Fruit fly (Drosophila melanogaster) whole organism, wandering third instar larva: ENCODE results near the gene Mip.
A peak's percentile ranks its signal among the peaks of the same experiment; 100 is the strongest.

ENCODE experiments used
- Abd-B ChIP-seq: fragments of >200 bp; optimal IDR thresholded peaks from 2 replicates; lab custom pipeline; 2017; ENCODE audit warnings: missing biosample characterization, missing genetic modification characterization
- CG32264 ChIP-seq: fragments of 200-800 bp; sonication (Bioruptor generic); optimal IDR thresholded peaks from 2 replicates; lab custom pipeline; 2016; ENCODE audit warnings: missing biosample characterization, missing genetic modification characterization
- CG9705 ChIP-seq: fragments of 200-800 bp; sonication (Bioruptor generic); optimal IDR thresholded peaks from 2 replicates; lab custom pipeline; 2018; ENCODE audit warnings: missing biosample characterization, mild to moderate bottlenecking, missing genetic modification characterization
- CrebA ChIP-seq: fragments of 200-800 bp; sonication (Bioruptor generic); optimal IDR thresholded peaks from 2 replicates; lab custom pipeline; 2016; ENCODE audit warnings: missing biosample characterization, mild to moderate bottlenecking, missing genetic modification characterization, borderline replicate concordance
- Dfd ChIP-seq: fragments of >200 bp; optimal IDR thresholded peaks from 2 replicates; lab custom pipeline; 2017; ENCODE audit warnings: missing biosample characterization, missing genetic modification characterization
- Dif ChIP-seq: fragments of 200-275, 200-300 bp; sonication (Bioruptor generic); optimal IDR thresholded peaks from 2 replicates; lab custom pipeline; 2018; ENCODE audit warnings: missing biosample characterization, missing genetic modification characterization; ENCODE audit not compliant: partially characterized antibody
- GATAd ChIP-seq: sonication (Bioruptor generic); optimal IDR thresholded peaks from 2 replicates; lab custom pipeline; 2016; ENCODE audit warnings: missing biosample characterization, missing genetic modification characterization
- Hr83 ChIP-seq: fragments of 200-300 bp; sonication (Bioruptor generic); optimal IDR thresholded peaks from 2 replicates; lab custom pipeline; 2016; ENCODE audit warnings: missing biosample characterization, mild to moderate bottlenecking, missing genetic modification characterization, moderate library complexity; ENCODE audit not compliant: poor library complexity, severe bottlenecking
- Jra ChIP-seq: sonication (Bioruptor generic); optimal IDR thresholded peaks from 2 replicates; lab custom pipeline; 2016; ENCODE audit warnings: missing biosample characterization, missing genetic modification characterization
- Mio ChIP-seq: sonication (Bioruptor generic); optimal IDR thresholded peaks from 2 replicates; lab custom pipeline; 2016; ENCODE audit warnings: missing biosample characterization, missing genetic modification characterization
- Myc ChIP-seq: fragments of >200 bp; optimal IDR thresholded peaks from 2 replicates; lab custom pipeline; 2017
- N ChIP-seq: fragments of >200 bp; optimal IDR thresholded peaks from 2 replicates; lab custom pipeline; 2018; ENCODE audit warnings: missing biosample characterization, missing external identifiers, missing genetic modification characterization
- OdsH ChIP-seq: fragments of 200-800 bp; sonication (Bioruptor generic); optimal IDR thresholded peaks from 2 replicates; lab custom pipeline; 2016; ENCODE audit warnings: missing biosample characterization, mild to moderate bottlenecking, missing genetic modification characterization
- Vsx2 ChIP-seq: fragments of 200-300, 225-300 bp; sonication (Bioruptor generic); optimal IDR thresholded peaks from 2 replicates; lab custom pipeline; 2018; ENCODE audit warnings: missing biosample characterization, missing genetic modification characterization; ENCODE audit not compliant: partially characterized antibody
- br ChIP-seq: fragments of 200-800 bp; sonication (Bioruptor generic); optimal IDR thresholded peaks from 2 replicates; lab custom pipeline; 2016; ENCODE audit warnings: missing biosample characterization, missing genetic modification characterization
- brk ChIP-seq: fragments of 200-800 bp; sonication (Bioruptor generic); optimal IDR thresholded peaks from 2 replicates; lab custom pipeline; 2016; ENCODE audit warnings: missing biosample characterization, mild to moderate bottlenecking, missing genetic modification characterization
- dl ChIP-seq, 2 experiments: fragments of 175-275, 200-275 bp in 1 of 2; fragments of 200-275 bp in 1 of 2; sonication (Bioruptor generic); optimal IDR thresholded peaks; lab custom pipeline; 2018; ENCODE audit warnings: mild to moderate bottlenecking in 2 of 2, missing biosample characterization in 2 of 2, missing genetic modification characterization in 2 of 2, moderate library complexity in 2 of 2; ENCODE audit not compliant: partially characterized antibody in 2 of 2, insufficient read depth in 1 of 2
- fru ChIP-seq: fragments of 200-800 bp; sonication (Bioruptor generic); optimal IDR thresholded peaks from 3 replicates; lab custom pipeline; 2016; ENCODE audit warnings: missing biosample characterization, mild to moderate bottlenecking, missing genetic modification characterization
- h ChIP-seq: fragments of 200-800 bp; sonication (Bioruptor generic); optimal IDR thresholded peaks from 3 replicates; lab custom pipeline; 2016; ENCODE audit warnings: missing biosample characterization, mild to moderate bottlenecking, missing genetic modification characterization
- pan ChIP-seq: fragments of >200 bp; optimal IDR thresholded peaks from 2 replicates; lab custom pipeline; 2017
- psq ChIP-seq: fragments of 200-800 bp; sonication (Bioruptor generic); optimal IDR thresholded peaks from 3 replicates; lab custom pipeline; 2017; ENCODE audit warnings: missing biosample characterization, mild to moderate bottlenecking, missing genetic modification characterization, moderate library complexity
- rgr ChIP-seq: fragments of 200-800 bp; sonication (Bioruptor generic); optimal IDR thresholded peaks from 3 replicates; lab custom pipeline; 2016; ENCODE audit warnings: missing biosample characterization, mild to moderate bottlenecking, missing genetic modification characterization
- sage ChIP-seq: fragments of 200-800 bp; sonication (Bioruptor generic); optimal IDR thresholded peaks from 2 replicates; lab custom pipeline; 2016; ENCODE audit warnings: missing biosample characterization, mild to moderate bottlenecking, missing genetic modification characterization
- sv ChIP-seq: fragments of 200-800 bp; sonication (Bioruptor generic); optimal IDR thresholded peaks from 3 replicates; lab custom pipeline; 2016; ENCODE audit warnings: missing biosample characterization, missing genetic modification characterization
- tai ChIP-seq: sonication (Bioruptor generic); optimal IDR thresholded peaks from 2 replicates; lab custom pipeline; 2016; ENCODE audit warnings: missing biosample characterization, missing genetic modification characterization
- usp ChIP-seq: fragments of >200 bp; optimal IDR thresholded peaks from 2 replicates; lab custom pipeline; 2017; ENCODE audit warnings: missing biosample characterization, missing genetic modification characterization
- woc ChIP-seq: sonication (Bioruptor generic); optimal IDR thresholded peaks from 2 replicates; lab custom pipeline; 2016; ENCODE audit warnings: missing biosample characterization, mild to moderate bottlenecking, missing genetic modification characterization

The Mip gene

DNA sequence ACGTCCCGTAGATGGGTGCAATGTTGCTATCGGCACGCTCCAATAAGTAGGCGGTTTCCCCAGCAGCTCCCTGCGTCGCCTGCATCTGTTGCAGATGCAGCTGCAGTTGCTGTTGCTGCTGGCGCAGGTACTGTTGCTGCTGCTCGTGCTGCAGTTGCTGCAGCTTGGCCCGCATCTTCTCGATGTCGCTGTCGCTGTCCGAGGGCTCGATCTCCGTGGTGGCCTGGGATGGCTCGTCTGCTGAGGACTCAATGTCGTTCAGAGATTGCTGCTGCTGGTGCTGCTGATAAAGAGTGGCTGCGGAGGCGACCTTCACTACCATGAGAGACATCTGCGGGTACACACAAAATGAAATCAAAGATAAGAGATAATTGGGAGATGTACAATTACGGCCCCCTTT lies 32.5 kb upstream of the Mip start:
- no peak for TF ChIP-seq sage (GFP tag; lab: Kevin White, UChicago)
- TF ChIP-seq dl (GFP tag; optimal IDR thresholded peaks at IDR 0.05; lab: Kevin White, UChicago; ENCODE audit: insufficient read depth in 1 of 2, partially characterized antibody in 2 of 2) = no peak
- no peak for TF ChIP-seq OdsH (GFP tag; lab: Kevin White, UChicago)
- TF ChIP-seq Dif (GFP tag; lab: Kevin White, UChicago) = no peak
- no peak for TF ChIP-seq Myc (lab: Kevin White, UChicago)
- no peak for TF ChIP-seq brk (GFP tag; lab: Kevin White, UChicago)
- no peak for TF ChIP-seq GATAd (GFP tag; lab: Kevin White, UChicago)
- TF ChIP-seq Vsx2 (GFP tag; lab: Kevin White, UChicago) = no peak
- TF ChIP-seq Abd-B = no peak
- no peak for TF ChIP-seq woc (GFP tag; lab: Kevin White, UChicago)
- no peak for TF ChIP-seq br (GFP tag; lab: Kevin White, UChicago)
- no peak for TF ChIP-seq sv (GFP tag; lab: Kevin White, UChicago)
- TF ChIP-seq rgr (GFP tag; lab: Kevin White, UChicago) = no peak
- no peak for TF ChIP-seq Mio (GFP tag; lab: Kevin White, UChicago)
- no peak for TF ChIP-seq CG9705 (GFP tag; lab: Kevin White, UChicago)

DNA sequence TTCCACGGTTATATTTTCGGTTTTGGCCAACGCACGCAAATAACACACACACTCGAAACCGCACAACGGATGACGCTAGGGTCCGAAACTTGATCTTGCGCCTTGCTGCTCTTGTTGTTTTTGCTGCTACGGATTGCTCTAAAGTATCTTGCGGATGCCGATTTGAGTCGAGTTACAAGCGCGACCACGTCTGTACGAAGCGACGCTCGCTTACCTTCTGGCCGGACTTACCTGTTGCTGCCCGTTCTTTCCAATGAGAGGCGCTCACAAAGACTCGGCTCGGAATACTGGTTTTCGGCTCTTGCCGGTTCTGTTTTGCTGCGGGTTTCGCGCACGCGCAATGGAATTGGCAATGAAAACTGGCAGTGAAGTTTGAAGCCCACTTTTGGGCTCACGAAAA lies 29.8 kb upstream of the Mip start, which contains the start of gene Cad74A:
Cad74A (minus strand) TSS at position 220 of the 400 bp plus-strand sequence.
- TF ChIP-seq Dif (GFP tag; lab: Kevin White, UChicago) = peak; percentile 53
- no peak for TF ChIP-seq CrebA (GFP tag; lab: Kevin White, UChicago)
- peak; percentile 47 for TF ChIP-seq Vsx2 (GFP tag; lab: Kevin White, UChicago)
- TF ChIP-seq rgr (GFP tag; lab: Kevin White, UChicago) = no peak
- no peak for TF ChIP-seq h
- no peak for TF ChIP-seq Abd-B
- TF ChIP-seq dl (GFP tag; optimal IDR thresholded peaks at IDR 0.05; lab: Kevin White, UChicago; ENCODE audit: insufficient read depth in 1 of 2, partially characterized antibody in 2 of 2) = peak in 1 of 2 experiments; percentile 5
- peak; percentile 50 for TF ChIP-seq Myc (lab: Kevin White, UChicago)
- TF ChIP-seq psq (GFP tag; lab: Kevin White, UChicago) = peak; percentile 87
- TF ChIP-seq Hr83 (GFP tag; lab: Kevin White, UChicago) = peak; percentile 46
- TF ChIP-seq Dfd (GFP tag; lab: Kevin White, UChicago) = no peak

DNA sequence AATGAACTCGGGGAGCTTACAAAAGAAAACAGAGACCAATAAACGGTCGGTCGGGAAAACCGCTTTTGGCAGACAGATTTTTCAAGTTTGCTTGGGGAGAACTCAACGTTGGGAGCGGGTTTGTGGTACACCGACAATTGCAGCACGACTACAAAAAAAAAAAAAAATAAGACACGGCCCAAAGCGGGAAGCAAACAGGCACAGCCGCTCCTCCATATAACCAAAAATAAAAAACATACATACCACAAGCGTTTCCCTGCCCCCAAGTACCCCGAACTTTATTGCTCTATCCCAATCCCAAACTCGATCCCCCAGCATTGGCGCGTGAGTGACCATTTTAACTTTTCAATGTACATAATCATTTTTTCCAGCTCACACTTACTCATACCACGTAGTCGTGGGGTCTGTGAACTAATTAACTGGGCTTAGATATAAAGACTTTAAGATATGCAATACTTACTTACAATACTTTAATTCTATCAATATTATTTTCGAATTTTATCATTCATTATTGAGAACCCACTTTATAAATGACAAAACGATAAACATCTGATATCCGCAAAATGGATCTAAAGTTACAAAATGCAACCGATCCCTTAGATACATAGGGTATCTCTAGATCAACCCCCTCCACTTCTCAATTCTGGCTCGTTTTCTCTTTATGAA lies 25.6 kb upstream of the Mip start:
- no peak for TF ChIP-seq br (GFP tag; lab: Kevin White, UChicago)
- TF ChIP-seq rgr (GFP tag; lab: Kevin White, UChicago) = no peak
- no peak for TF ChIP-seq CG9705 (GFP tag; lab: Kevin White, UChicago)
- no peak for TF ChIP-seq Jra (GFP tag; lab: Kevin White, UChicago)
- TF ChIP-seq CG32264 (GFP tag; lab: Kevin White, UChicago) = no peak
- TF ChIP-seq Dfd (GFP tag; lab: Kevin White, UChicago) = no peak
- no peak for TF ChIP-seq Vsx2 (GFP tag; lab: Kevin White, UChicago)
- no peak for TF ChIP-seq fru (GFP tag; lab: Kevin White, UChicago)
- no peak for TF ChIP-seq usp (GFP tag; lab: Kevin White, UChicago)
- no peak for TF ChIP-seq tai
- TF ChIP-seq Dif (GFP tag; lab: Kevin White, UChicago) = no peak

DNA sequence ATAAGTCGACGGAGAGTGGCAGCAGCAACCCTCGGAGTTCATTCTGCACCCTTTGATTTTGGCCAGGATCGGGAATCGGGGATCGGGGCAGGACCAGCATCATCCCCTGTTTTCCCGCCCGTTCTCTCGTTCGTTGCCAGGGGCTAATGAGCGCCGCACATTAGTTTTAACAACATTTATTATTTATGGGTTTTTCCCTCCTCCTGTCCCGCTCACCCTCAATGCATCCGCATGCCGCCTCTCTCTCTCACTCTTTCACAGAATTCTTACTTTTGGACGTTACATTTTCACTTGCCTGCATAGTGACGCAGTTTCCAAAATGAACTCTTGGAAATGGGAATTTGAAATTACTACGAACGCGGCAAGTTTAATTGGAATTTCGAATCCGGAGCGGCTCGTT lies 17.5 kb upstream of the Mip start:
- TF ChIP-seq CrebA (GFP tag; lab: Kevin White, UChicago) = no peak
- TF ChIP-seq tai = no peak
- TF ChIP-seq Dif (GFP tag; lab: Kevin White, UChicago) = no peak
- TF ChIP-seq N (GFP tag; lab: Kevin White, UChicago) = no peak
- TF ChIP-seq Myc (lab: Kevin White, UChicago) = no peak
- no peak for TF ChIP-seq h
- TF ChIP-seq Mio (GFP tag; lab: Kevin White, UChicago) = no peak
- no peak for TF ChIP-seq usp (GFP tag; lab: Kevin White, UChicago)
- TF ChIP-seq Abd-B = no peak
- no peak for TF ChIP-seq pan (lab: Kevin White, UChicago)

dm6 chr3L:17364023-17364422 lies 14.6 kb upstream of the Mip start:
- TF ChIP-seq pan (lab: Kevin White, UChicago) = no peak
- TF ChIP-seq GATAd (GFP tag; lab: Kevin White, UChicago) = no peak
- TF ChIP-seq brk (GFP tag; lab: Kevin White, UChicago) = no peak
- no peak for TF ChIP-seq fru (GFP tag; lab: Kevin White, UChicago)
- TF ChIP-seq Dif (GFP tag; lab: Kevin White, UChicago) = no peak
- no peak for TF ChIP-seq usp (GFP tag; lab: Kevin White, UChicago)
- TF ChIP-seq, all 38 proteins: peak for 0
